Fruit fly (Drosophila melanogaster): Measurements from ENCODE around the gene CG4678.
A peak's percentile ranks its signal among the peaks of the same experiment; 100 is the strongest.

Gene CG4678

dm6 chrX:16760542-16760941 lies 64.6 kb downstream of the CG4678 start:
- TF ChIP-seq fu2 (GFP tag; optimal IDR thresholded peaks at IDR 0.05): no peak
- no peak for TF ChIP-seq CG9817 (tag; optimal IDR thresholded peaks at IDR 0.05)
- TF ChIP-seq D19A (tag; optimal IDR thresholded peaks at IDR 0.05): peak; percentile 73
- TF ChIP-seq pho (GFP tag; optimal IDR thresholded peaks at IDR 0.05): no peak
- TF ChIP-seq sc (optimal IDR thresholded peaks at IDR 0.05): no peak
- no peak for TF ChIP-seq sc (GFP tag; optimal IDR thresholded peaks at IDR 0.05)
- no peak for TF ChIP-seq pros (GFP tag; optimal IDR thresholded peaks at IDR 0.05)
- no peak for TF ChIP-seq CG12299 (tag; optimal IDR thresholded peaks at IDR 0.05)
